Worm (Caenorhabditis elegans) whole organism, L4 larva: Measurements from ENCODE around the gene ceh-62.

Experiments used
- F10B5.3 ChIP-seq: sonication (generic microtip); optimal IDR thresholded peaks from 2 replicates; lab custom pipeline; 2016; ENCODE audit warnings: mild to moderate bottlenecking, missing genetic modification characterization, missing compliant biosample characterization
- F49E8.2 ChIP-seq: sonication (generic microtip); optimal IDR thresholded peaks from 2 replicates; lab custom pipeline; 2016; ENCODE audit warnings: missing compliant biosample characterization, mild to moderate bottlenecking, missing genetic modification characterization, borderline replicate concordance
- T20F7.1 ChIP-seq: fragments of 200-800 bp; sonication (Bioruptor generic); optimal IDR thresholded peaks from 2 replicates; lab custom pipeline; 2018; ENCODE audit warnings: mild to moderate bottlenecking, missing genetic modification characterization, missing compliant biosample characterization
- Y5F2A.4 ChIP-seq: fragments of 200-800 bp; sonication (Bioruptor generic); optimal IDR thresholded peaks from 2 replicates; lab custom pipeline; 2018; ENCODE audit warnings: mild to moderate bottlenecking, missing genetic modification characterization, missing compliant biosample characterization
- ZK337.2 ChIP-seq: fragments of 200-800 bp; sonication (Bioruptor generic); IDR thresholded peaks from 2 replicates; pipeline ENCODE4 v1.3.6; 2022; ENCODE audit warnings: missing genetic modification reagents, missing genetic modification characterization, missing compliant biosample characterization
- aha-1 ChIP-seq: fragments of 150-350 bp; peaks from one replicate; lab custom pipeline; 2014; ENCODE audit warnings: missing biosample characterization, missing genetic modification characterization
- ama-1 ChIP-seq: fragments of 150-350 bp; optimal IDR thresholded peaks from 2 replicates; lab custom pipeline; 2014; ENCODE audit warnings: inconsistent platforms, mixed read lengths
- attf-4 ChIP-seq: sonication (generic microtip); optimal IDR thresholded peaks from 3 replicates; lab custom pipeline; 2017; ENCODE audit warnings: missing biosample characterization, missing genetic modification characterization
- ceh-28 ChIP-seq: fragments of 150-350 bp; optimal IDR thresholded peaks from 2 replicates; lab custom pipeline; 2014; ENCODE audit warnings: missing biosample characterization, missing genetic modification reagents, missing genetic modification characterization
- ces-1 ChIP-seq: fragments of 150-350 bp; sonication (generic microtip); optimal IDR thresholded peaks from 4 replicates; lab custom pipeline; 2014; ENCODE audit warnings: missing biosample characterization, missing genetic modification reagents, missing genetic modification characterization
- ctbp-1 ChIP-seq: fragments of 200-800 bp; sonication (Bioruptor generic); IDR thresholded peaks from 2 replicates; pipeline ENCODE4 v1.3.6; 2022; ENCODE audit warnings: missing genetic modification reagents, missing genetic modification characterization, missing compliant biosample characterization
- daf-12 ChIP-seq: fragments of 150-350 bp; optimal IDR thresholded peaks from 2 replicates; lab custom pipeline; 2014; ENCODE audit warnings: missing biosample characterization, missing genetic modification reagents, missing genetic modification characterization
- daf-8 ChIP-seq: fragments of 200-800 bp; sonication (Bioruptor generic); IDR thresholded peaks from 2 replicates; pipeline ENCODE4 v1.3.6; 2022; ENCODE audit warnings: missing genetic modification characterization, missing compliant biosample characterization
- dpl-1 ChIP-seq: fragments of 150-350 bp; optimal IDR thresholded peaks from 2 replicates; lab custom pipeline; 2014; ENCODE audit warnings: missing biosample characterization, missing genetic modification reagents, missing genetic modification characterization
- fkh-10 ChIP-seq: fragments of 150-350 bp; optimal IDR thresholded peaks from 2 replicates; lab custom pipeline; 2014; ENCODE audit warnings: missing biosample characterization, missing genetic modification reagents, missing genetic modification characterization
- gei-8 ChIP-seq: fragments of 200-800 bp; sonication (Bioruptor generic); optimal IDR thresholded peaks from 2 replicates; lab custom pipeline; 2018; ENCODE audit warnings: mild to moderate bottlenecking, missing genetic modification characterization, missing compliant biosample characterization
- hlh-11 ChIP-seq: fragments of 200-800 bp; sonication (Bioruptor generic); optimal IDR thresholded peaks from 2 replicates; lab custom pipeline; 2018; ENCODE audit warnings: mild to moderate bottlenecking, missing genetic modification characterization, missing compliant biosample characterization
- hlh-30 ChIP-seq: sonication (generic microtip); optimal IDR thresholded peaks from 2 replicates; lab custom pipeline; 2017; ENCODE audit warnings: antibody characterized with exemption, mild to moderate bottlenecking, missing genetic modification characterization, missing compliant biosample characterization; ENCODE audit not compliant: insufficient read depth
- hmg-1.1 ChIP-seq: fragments of 200-800 bp; sonication (Bioruptor generic); IDR thresholded peaks from 2 replicates; pipeline ENCODE4 v1.3.6; 2022; ENCODE audit warnings: missing genetic modification reagents, missing genetic modification characterization, missing compliant biosample characterization
- lin-13 ChIP-seq: fragments of 150-350 bp; optimal IDR thresholded peaks from 2 replicates; lab custom pipeline; 2014; ENCODE audit warnings: missing biosample characterization, missing genetic modification reagents, missing genetic modification characterization
- lin-39 ChIP-seq: fragments of 150-350 bp; optimal IDR thresholded peaks from 2 replicates; lab custom pipeline; 2014; ENCODE audit warnings: missing biosample characterization, missing genetic modification reagents, missing genetic modification characterization
- lsy-2 ChIP-seq, 2 experiments: fragments of 150-350 bp in 1 of 2; sonication (generic microtip) in 1 of 2; optimal IDR thresholded peaks; 2 replicates each; lab custom pipeline; 2014 to 2017; ENCODE audit warnings: missing biosample characterization in 2 of 2, missing genetic modification characterization in 2 of 2
- mdl-1 ChIP-seq, 2 experiments: fragments of 150-350 bp in 1 of 2; sonication (generic microtip) in 1 of 2; optimal IDR thresholded peaks; 2 replicates each; lab custom pipeline; 2014 to 2017; ENCODE audit warnings: missing biosample characterization in 2 of 2, missing genetic modification characterization in 2 of 2
- mes-2 ChIP-seq: sonication (generic microtip); optimal IDR thresholded peaks from 2 replicates; lab custom pipeline; 2016; ENCODE audit warnings: missing genotype, mild to moderate bottlenecking, missing genetic modification characterization, missing compliant biosample characterization; ENCODE audit not compliant: poor library complexity, severe bottlenecking
- nhr-42 ChIP-seq: fragments of 200-800 bp; sonication (Bioruptor generic); IDR thresholded peaks from 2 replicates; pipeline ENCODE4 v1.3.6; 2022; ENCODE audit warnings: missing genetic modification characterization, missing compliant biosample characterization
- nhr-76 ChIP-seq: fragments of 150-350 bp; optimal IDR thresholded peaks from 2 replicates; lab custom pipeline; 2014; ENCODE audit warnings: missing biosample characterization, missing genetic modification characterization
- nhr-77 ChIP-seq: fragments of 150-350 bp; optimal IDR thresholded peaks from 2 replicates; lab custom pipeline; 2014; ENCODE audit warnings: missing biosample characterization, missing genetic modification characterization
- pqm-1 ChIP-seq: sonication (generic microtip); optimal IDR thresholded peaks from 2 replicates; lab custom pipeline; 2017; ENCODE audit warnings: missing biosample characterization, missing genetic modification characterization
- rbr-2 ChIP-seq: sonication (generic microtip); optimal IDR thresholded peaks from 2 replicates; lab custom pipeline; 2016; ENCODE audit warnings: missing genotype, missing genetic modification characterization, missing compliant biosample characterization
- sdz-12 ChIP-seq: fragments of 200-800 bp; sonication (Bioruptor generic); optimal IDR thresholded peaks from 2 replicates; lab custom pipeline; 2018; ENCODE audit warnings: mild to moderate bottlenecking, missing genetic modification characterization, missing compliant biosample characterization
- snpc-1.2 ChIP-seq: fragments of 200-800 bp; sonication (Bioruptor generic); IDR thresholded peaks from 2 replicates; pipeline ENCODE4 v1.3.6; 2022; ENCODE audit warnings: missing genetic modification reagents, missing genetic modification characterization, missing compliant biosample characterization
- tra-1 ChIP-seq: fragments of 200-800 bp; sonication (Bioruptor generic); IDR thresholded peaks from 2 replicates; pipeline ENCODE4 v1.3.6; 2022; ENCODE audit warnings: missing genetic modification reagents, missing genetic modification characterization, missing compliant biosample characterization
- unc-130 ChIP-seq: sonication (generic microtip); optimal IDR thresholded peaks from 2 replicates; lab custom pipeline; 2016; ENCODE audit warnings: missing genetic modification reagents, missing genetic modification characterization, missing compliant biosample characterization
- unc-39 ChIP-seq: sonication (generic microtip); optimal IDR thresholded peaks from 2 replicates; lab custom pipeline; 2017; ENCODE audit warnings: missing biosample characterization, missing genetic modification characterization
- unc-62 ChIP-seq, 3 experiments: fragments of 150-350 bp in 1 of 3; sonication (generic microtip); optimal IDR thresholded peaks in 2 of 3; peaks in 1 of 3; 1 replicate in 1 of 3; 2 replicates in 2 of 3; lab custom pipeline; 2014 to 2017; ENCODE audit warnings: missing biosample characterization in 3 of 3, missing genetic modification characterization in 3 of 3, missing genetic modification reagents in 3 of 3, missing genotype in 1 of 3

ceh-62 gene

ce11 chrII:10767977-10768376 lies 37.6 kb upstream of the ceh-62 start:
- TF ChIP-seq unc-62 (GFP tag; optimal IDR thresholded peaks at IDR 0.05 in 1 of 2; lab: Kevin White, UChicago): peak in 1 of 2 experiments; percentile 74
- TF ChIP-seq unc-62 (tag; optimal IDR thresholded peaks at IDR 0.05; lab: Kevin White, UChicago): no peak
- TF ChIP-seq F10B5.3 (tag; lab: Kevin White, UChicago): no peak

- TF ChIP-seq nhr-77 (no peak), hlh-30 (tag; lab: Kevin White, UChicago) (no peak), ces-1 (GFP tag; lab: Kevin White, UChicago) (peak; percentile 79), daf-8 (GFP tag; lab: Robert Waterston, UW) (no peak), pqm-1 (tag; lab: Kevin White, UChicago) (no peak), tra-1 (GFP tag; lab: Robert Waterston, UW) (no peak), mdl-1 (tag; optimal IDR thresholded peaks at IDR 0.05; lab: Kevin White, UChicago) (no peak), attf-4 (no peak), fkh-10 (GFP tag; lab: Kevin White, UChicago) (peak; percentile 83), nhr-42 (GFP tag; lab: Robert Waterston, UW) (no peak), ctbp-1 (GFP tag; lab: Robert Waterston, UW) (0 out of 2 replicates have a peak, but pooled peaks have one; percentile 43), rbr-2 (no peak), ceh-28 (tag; lab: Kevin White, UChicago) (no peak), lsy-2 (tag; optimal IDR thresholded peaks at IDR 0.05; lab: Kevin White, UChicago) (no peak), ama-1 (no peak), hlh-11 (tag; lab: Kevin White, UChicago) (no peak), T20F7.1 (GFP tag; lab: Kevin White, UChicago) (no peak), lin-13 (no peak), ZK337.2 (no peak)
These were observed 36.2 kb upstream of the ceh-62 start for ce11 chrII:10769291-10769690.

DNA sequence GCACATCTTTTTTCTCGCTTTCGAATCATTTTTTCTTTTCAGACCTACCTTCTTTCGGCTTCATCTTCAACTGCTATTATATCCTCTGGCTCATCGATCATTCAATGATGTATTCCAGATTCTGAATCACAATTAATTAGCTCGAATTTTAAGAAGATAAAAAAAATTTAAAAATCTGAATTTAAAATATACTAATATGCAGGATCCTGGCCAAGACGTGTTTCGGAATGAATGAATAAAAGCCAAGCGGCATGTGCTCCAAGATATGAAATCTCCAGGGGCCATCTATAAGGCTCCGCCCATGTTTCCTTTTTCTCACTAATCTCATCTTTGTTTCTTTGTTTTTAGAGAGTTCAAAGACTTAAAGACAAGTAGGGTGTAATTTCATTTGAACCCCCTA lies 27.5 kb upstream of the ceh-62 start, which contains the start of gene mpz-1:
mpz-1 (minus strand) TSS at position 101 of the 400 bp plus-strand sequence.
- TF ChIP-seq hlh-11 (tag; lab: Kevin White, UChicago): no peak
- no peak for TF ChIP-seq snpc-1.2 (GFP tag; lab: Robert Waterston, UW)
- no peak for TF ChIP-seq Y5F2A.4
- no peak for TF ChIP-seq daf-12
- no peak for TF ChIP-seq lin-39 (tag; lab: Kevin White, UChicago)
- TF ChIP-seq gei-8: no peak
- TF ChIP-seq sdz-12 (GFP tag; lab: Kevin White, UChicago): no peak

ce11 chrII:10783201-10783962 lies 22.2 kb upstream of the ceh-62 start, which contains the start of gene ect-2:
Gene ect-2 (minus strand): TSS chrII:10783962.
- peak; percentile 44 for TF ChIP-seq mes-2 (tag; lab: Kevin White, UChicago)
- TF ChIP-seq unc-130 (GFP tag; lab: Kevin White, UChicago): peak; percentile 29
- TF ChIP-seq nhr-76 (tag; lab: Kevin White, UChicago): no peak
- 0 out of 2 replicates have a peak, but pooled peaks have one; percentile 18 for TF ChIP-seq hmg-1.1
- peak; percentile 39 for TF ChIP-seq aha-1 (tag; lab: Kevin White, UChicago)
- TF ChIP-seq F49E8.2: peak; percentile 21
- TF ChIP-seq dpl-1 (GFP tag; lab: Kevin White, UChicago): peak; percentile 86
- TF ChIP-seq unc-39 (tag; lab: Kevin White, UChicago): no peak
- peak; percentile 63 for TF ChIP-seq hlh-11 (tag; lab: Kevin White, UChicago)
